Fruit fly (Drosophila melanogaster): Measurements from ENCODE around the gene Spn77Bb.

The Spn77Bb gene

DNA sequence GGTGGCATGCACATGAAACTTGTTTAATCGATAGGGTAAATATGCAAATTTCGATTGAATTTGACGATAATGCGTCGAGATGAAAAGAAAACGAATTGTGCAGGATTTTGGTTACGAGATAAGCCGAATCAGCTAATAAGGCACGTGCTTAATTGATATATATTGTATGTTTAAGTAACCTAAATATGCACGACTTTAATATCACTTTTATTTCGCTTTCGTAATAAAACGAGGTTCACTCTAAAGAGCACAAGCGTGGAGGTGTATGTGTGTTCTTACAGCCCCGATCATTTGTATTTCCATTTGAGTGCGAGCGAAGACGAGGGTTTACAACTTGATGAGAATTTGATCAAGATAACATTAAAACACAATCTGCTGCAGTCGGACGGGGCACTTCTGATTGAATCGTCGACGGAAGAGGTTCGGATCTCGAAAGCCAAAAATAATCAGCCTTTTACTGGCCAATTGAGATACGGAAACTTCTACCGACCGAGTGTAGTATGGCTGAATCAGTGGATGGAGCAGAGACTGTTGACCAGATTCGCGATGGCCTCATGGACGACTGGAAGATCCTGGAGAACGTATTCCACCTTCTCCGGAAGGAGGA lies 33.1 kb downstream of the Spn77Bb start:
- TF ChIP-seq Sin3A (optimal IDR thresholded peaks at IDR 0.05) (no peak), ttk (optimal IDR thresholded peaks at IDR 0.05) (no peak), h (optimal IDR thresholded peaks at IDR 0.05) (no peak), Myc (optimal IDR thresholded peaks at IDR 0.05) (no peak), insv (optimal IDR thresholded peaks at IDR 0.05) (no peak), psq (optimal IDR thresholded peaks at IDR 0.05) (no peak)

DNA sequence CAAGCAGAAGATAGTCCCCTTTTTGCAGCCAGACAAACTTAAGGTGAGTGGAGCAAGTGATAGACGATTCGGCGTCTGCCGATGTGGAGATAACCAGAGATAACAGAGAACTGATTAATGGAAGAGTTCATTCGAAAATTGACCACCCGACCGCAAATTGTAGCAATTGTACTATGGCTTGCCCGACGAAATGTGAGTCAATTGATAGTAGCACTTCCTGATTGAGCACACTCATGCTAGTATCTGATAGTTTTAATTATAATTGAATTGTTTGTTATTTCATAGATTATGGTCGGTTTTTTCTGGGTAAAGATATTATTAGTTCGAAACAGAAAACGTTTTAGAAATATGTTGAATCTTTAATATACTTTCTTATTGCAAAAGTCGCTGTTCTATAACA lies 33.6 kb downstream of the Spn77Bb start:
- TF ChIP-seq h (optimal IDR thresholded peaks at IDR 0.05): no peak
- no peak for TF ChIP-seq insv (optimal IDR thresholded peaks at IDR 0.05)
- no peak for TF ChIP-seq psq (optimal IDR thresholded peaks at IDR 0.05)
- TF ChIP-seq ttk (optimal IDR thresholded peaks at IDR 0.05): no peak

DNA sequence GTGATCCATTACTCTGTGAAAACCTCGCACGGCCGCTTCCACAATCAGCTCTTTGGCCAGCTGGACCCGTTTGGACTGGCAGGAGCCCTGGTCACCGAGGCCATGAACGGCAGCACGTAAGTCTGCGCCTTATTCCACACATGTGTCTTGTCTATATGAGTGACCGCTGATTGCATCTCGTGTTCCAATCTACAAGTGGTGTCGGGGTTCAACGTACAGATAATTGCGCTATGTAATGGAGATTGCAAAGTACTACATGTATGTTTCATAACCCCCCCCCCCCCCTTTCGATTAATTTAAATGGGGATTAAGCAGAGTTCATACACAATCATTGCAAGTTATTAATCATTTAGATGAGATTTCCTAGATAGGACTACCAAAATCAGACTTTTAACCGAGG lies 34.1 kb downstream of the Spn77Bb start:
- no peak for TF ChIP-seq ttk (optimal IDR thresholded peaks at IDR 0.05)
- TF ChIP-seq Myc (optimal IDR thresholded peaks at IDR 0.05): no peak
- no peak for TF ChIP-seq h (optimal IDR thresholded peaks at IDR 0.05)
- no peak for TF ChIP-seq psq (optimal IDR thresholded peaks at IDR 0.05)
- TF ChIP-seq insv (optimal IDR thresholded peaks at IDR 0.05): no peak
- TF ChIP-seq Sin3A (optimal IDR thresholded peaks at IDR 0.05): no peak

DNA sequence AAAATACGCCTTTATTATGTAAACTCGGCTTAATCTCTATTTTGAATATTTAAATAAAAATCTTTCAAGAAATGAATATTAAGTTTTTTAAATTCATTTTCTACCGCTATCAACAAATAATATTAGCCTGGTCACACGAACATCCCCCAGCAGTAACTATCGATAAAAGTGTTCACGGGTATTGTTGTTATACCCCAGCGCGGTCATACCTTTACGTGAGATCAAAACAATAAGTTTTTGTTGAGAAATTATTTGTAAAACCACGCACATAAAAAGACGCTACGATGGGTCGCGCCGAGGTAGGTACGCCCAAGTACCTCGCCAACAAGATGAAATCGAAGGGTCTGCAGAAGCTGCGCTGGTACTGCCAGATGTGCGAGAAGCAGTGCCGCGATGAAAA lies 35.9 kb downstream of the Spn77Bb start, which contains the start of gene kin17:
Gene kin17, plus strand, starts transcription at position 195 of the 400 bp plus-strand sequence.
- no peak for TF ChIP-seq ttk (optimal IDR thresholded peaks at IDR 0.05)
- no peak for TF ChIP-seq Myc (optimal IDR thresholded peaks at IDR 0.05)
- TF ChIP-seq insv (optimal IDR thresholded peaks at IDR 0.05): no peak
- TF ChIP-seq psq (optimal IDR thresholded peaks at IDR 0.05): no peak
- no peak for TF ChIP-seq Sin3A (optimal IDR thresholded peaks at IDR 0.05)
- no peak for TF ChIP-seq h (optimal IDR thresholded peaks at IDR 0.05)

DNA sequence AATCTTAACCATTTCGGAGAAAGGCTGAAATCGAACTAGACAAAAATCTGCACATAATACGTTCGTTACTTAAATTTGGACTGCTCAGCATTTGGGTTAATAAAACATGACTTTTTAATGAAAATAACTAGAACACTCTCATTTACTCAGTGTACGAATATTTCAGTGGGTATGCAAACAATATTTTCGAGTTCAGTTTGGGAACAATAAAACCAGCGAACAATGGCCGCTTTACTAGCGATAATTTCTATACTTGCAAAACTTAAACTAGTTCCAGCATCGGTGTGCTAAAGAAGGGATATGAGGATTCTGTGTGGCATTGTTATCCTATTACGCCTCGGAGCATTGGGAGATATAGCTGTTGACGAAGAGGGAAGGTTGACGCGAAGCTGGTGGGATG lies 37.5 kb downstream of the Spn77Bb start, which contains the start of gene CG5665:
Gene CG5665, plus strand, starts transcription at position 301 of the 400 bp plus-strand sequence.
- TF ChIP-seq Myc (optimal IDR thresholded peaks at IDR 0.05) (no peak), psq (optimal IDR thresholded peaks at IDR 0.05) (no peak), ttk (optimal IDR thresholded peaks at IDR 0.05) (no peak), h (optimal IDR thresholded peaks at IDR 0.05) (no peak), Sin3A (optimal IDR thresholded peaks at IDR 0.05) (no peak), insv (optimal IDR thresholded peaks at IDR 0.05) (no peak)

DNA sequence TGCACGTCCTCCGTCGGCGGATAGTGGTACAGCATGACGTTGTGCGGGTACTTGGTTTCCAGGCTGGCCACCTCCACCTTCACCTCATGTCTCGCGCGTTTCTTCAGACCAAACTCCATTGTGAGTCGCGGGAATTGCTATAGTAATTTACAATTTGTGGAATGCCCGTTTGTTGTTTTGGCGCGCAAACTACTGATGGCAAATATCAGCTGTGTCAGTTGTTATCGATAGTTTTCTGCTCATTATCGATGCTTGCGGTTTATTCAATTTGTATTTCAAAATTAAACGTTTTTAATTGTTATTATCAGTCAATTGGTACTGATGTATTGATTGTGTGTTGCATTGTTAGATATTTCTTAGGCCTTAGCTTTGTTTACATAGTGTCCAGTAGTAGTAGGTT lies 40.6 kb downstream of the Spn77Bb start, which contains the start of gene Prim2:
Gene Prim2, minus strand, starts transcription at position 197 of the 400 bp plus-strand sequence.
- TF ChIP-seq Myc (optimal IDR thresholded peaks at IDR 0.05): no peak
- no peak for TF ChIP-seq ttk (optimal IDR thresholded peaks at IDR 0.05)
- no peak for TF ChIP-seq h (optimal IDR thresholded peaks at IDR 0.05)
- no peak for TF ChIP-seq insv (optimal IDR thresholded peaks at IDR 0.05)
- no peak for TF ChIP-seq psq (optimal IDR thresholded peaks at IDR 0.05)
- no peak for TF ChIP-seq Sin3A (optimal IDR thresholded peaks at IDR 0.05)

DNA sequence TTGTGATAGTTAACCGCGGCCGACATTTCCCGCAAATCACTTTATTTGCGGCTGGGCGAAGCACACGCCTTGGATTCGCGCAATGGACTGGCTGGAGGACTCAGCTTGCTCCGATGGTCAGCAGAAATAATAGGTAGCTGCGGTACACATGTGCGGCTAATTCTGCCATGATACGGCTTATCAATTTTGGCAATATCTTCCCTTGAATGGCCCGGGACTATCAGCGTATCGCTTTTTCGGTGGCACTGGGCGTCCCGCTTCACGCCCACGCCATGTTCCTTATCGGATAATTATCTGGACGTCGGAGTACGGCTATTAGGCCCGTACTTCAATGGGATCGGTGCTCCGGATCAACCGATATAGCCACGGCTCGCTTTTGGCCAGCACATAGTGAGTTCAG lies 45.3 kb downstream of the Spn77Bb start:
- TF ChIP-seq h (optimal IDR thresholded peaks at IDR 0.05): no peak
- no peak for TF ChIP-seq ttk (optimal IDR thresholded peaks at IDR 0.05)
- TF ChIP-seq Sin3A (optimal IDR thresholded peaks at IDR 0.05): no peak
- no peak for TF ChIP-seq Myc (optimal IDR thresholded peaks at IDR 0.05)
- TF ChIP-seq insv (optimal IDR thresholded peaks at IDR 0.05): no peak
- TF ChIP-seq psq (optimal IDR thresholded peaks at IDR 0.05): no peak

DNA sequence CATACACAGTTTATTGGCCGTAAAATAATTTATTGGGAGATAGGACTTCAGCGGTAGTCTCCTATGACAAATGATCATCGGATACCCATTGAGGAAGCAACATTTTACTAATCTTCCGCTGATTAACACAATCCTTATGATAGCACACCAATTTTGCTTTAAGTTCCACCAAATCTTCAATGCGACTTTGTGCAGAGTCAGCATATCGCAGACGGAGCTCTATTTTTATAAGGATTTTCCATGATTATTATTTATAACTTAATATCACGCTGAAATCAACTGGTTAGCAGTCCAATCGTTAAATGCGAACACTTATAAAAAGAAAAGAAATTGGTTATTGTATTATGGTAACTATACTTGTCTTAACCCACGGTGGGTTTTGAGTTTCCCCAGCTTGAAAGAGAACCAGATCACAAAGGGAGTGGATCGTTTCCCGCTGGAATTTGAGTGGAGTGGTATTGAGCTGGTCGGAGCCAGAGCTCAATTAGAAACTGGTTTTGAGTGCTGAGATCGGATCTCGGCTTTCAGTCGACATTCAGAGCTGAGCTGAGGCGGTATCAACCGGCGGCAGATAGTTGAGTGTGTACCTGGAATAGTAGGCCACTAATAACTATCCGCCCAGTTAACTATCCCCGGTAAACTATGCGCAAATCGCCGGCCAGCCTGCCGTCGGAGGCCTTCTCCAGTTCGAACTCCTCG lies 46.1 kb downstream of the Spn77Bb start, which contains the start of the genes Toll-9 and in:
Gene Toll-9, minus strand, starts transcription at position 51 of the 699 bp plus-strand sequence.
Gene in, plus strand, starts transcription at position 525 of the 699 bp plus-strand sequence.
- TF ChIP-seq ttk (optimal IDR thresholded peaks at IDR 0.05) (no peak), Sin3A (optimal IDR thresholded peaks at IDR 0.05) (no peak), h (optimal IDR thresholded peaks at IDR 0.05) (no peak), psq (optimal IDR thresholded peaks at IDR 0.05) (no peak), Myc (optimal IDR thresholded peaks at IDR 0.05) (no peak), insv (optimal IDR thresholded peaks at IDR 0.05) (no peak)

DNA sequence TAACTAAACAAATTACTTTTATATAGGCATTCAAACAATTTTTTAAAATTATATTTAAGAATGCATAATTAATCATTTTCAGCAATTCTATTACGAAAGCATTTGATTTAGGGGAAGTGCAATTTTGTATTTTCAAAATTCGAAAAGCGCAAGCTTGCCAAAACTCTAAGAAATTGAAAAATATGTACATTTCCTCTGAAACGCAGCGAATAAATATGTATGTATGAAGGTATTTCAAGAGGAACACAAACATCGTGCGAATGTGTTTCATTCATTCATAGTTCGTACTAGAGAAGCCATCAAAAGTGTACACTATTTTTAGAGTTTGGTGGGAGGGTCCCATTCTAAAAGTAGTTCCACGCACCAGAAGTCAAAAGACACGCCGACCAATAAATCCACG lies 49.3 kb downstream of the Spn77Bb start, which contains the start of gene CG13247:
Gene CG13247, plus strand, starts transcription at position 301 of the 400 bp plus-strand sequence.
- TF ChIP-seq ttk (optimal IDR thresholded peaks at IDR 0.05): no peak
- no peak for TF ChIP-seq psq (optimal IDR thresholded peaks at IDR 0.05)
- no peak for TF ChIP-seq Myc (optimal IDR thresholded peaks at IDR 0.05)
- TF ChIP-seq h (optimal IDR thresholded peaks at IDR 0.05): no peak
- no peak for TF ChIP-seq Sin3A (optimal IDR thresholded peaks at IDR 0.05)
- no peak for TF ChIP-seq insv (optimal IDR thresholded peaks at IDR 0.05)
